Worm (Caenorhabditis elegans) whole organism, early embryonic: Measurements from ENCODE around the gene E02H4.6.

Experiments
- B0310.2 ChIP-seq: sonication (generic microtip); optimal IDR thresholded peaks from 2 replicates; lab custom pipeline; 2016; ENCODE audit warnings: mild to moderate bottlenecking, missing genetic modification characterization, missing compliant biosample characterization
- F13C5.2 ChIP-seq: sonication (generic microtip); optimal IDR thresholded peaks from 2 replicates; lab custom pipeline; 2017; ENCODE audit warnings: mild to moderate bottlenecking, missing genetic modification characterization, inconsistent platforms, missing compliant biosample characterization
- aly-1 ChIP-seq: sonication (generic microtip); optimal IDR thresholded peaks from 2 replicates; lab custom pipeline; 2016; ENCODE audit warnings: missing genetic modification characterization, missing compliant biosample characterization
- ama-1 ChIP-seq: fragments of 150-350 bp; optimal IDR thresholded peaks from 2 replicates; lab custom pipeline; 2014
- ceh-13 ChIP-seq: fragments of 200-800 bp; sonication (Bioruptor generic); optimal IDR thresholded peaks from 2 replicates; lab custom pipeline; 2018; ENCODE audit warnings: mild to moderate bottlenecking, missing genetic modification characterization, missing compliant biosample characterization
- ceh-36 ChIP-seq: sonication (generic microtip); optimal IDR thresholded peaks from 2 replicates; lab custom pipeline; 2016; ENCODE audit warnings: missing genetic modification characterization, inconsistent platforms, missing compliant biosample characterization
- ets-7 ChIP-seq: sonication (generic microtip); optimal IDR thresholded peaks from 2 replicates; lab custom pipeline; 2016; ENCODE audit warnings: missing genotype, missing genetic modification characterization, missing compliant biosample characterization
- flt-1 ChIP-seq: fragments of 200-800 bp; sonication (Bioruptor generic); IDR thresholded peaks from 2 replicates; pipeline ENCODE4 v1.3.6; 2022; ENCODE audit warnings: missing genetic modification characterization, missing compliant biosample characterization
- hmbx-1 ChIP-seq: sonication (generic microtip); optimal IDR thresholded peaks from 2 replicates; lab custom pipeline; 2016; ENCODE audit warnings: mild to moderate bottlenecking, missing genetic modification characterization, missing compliant biosample characterization
- hmg-4 ChIP-seq: fragments of 200-800 bp; sonication (Bioruptor generic); optimal IDR thresholded peaks from 2 replicates; lab custom pipeline; 2018; ENCODE audit warnings: mild to moderate bottlenecking, missing genetic modification characterization, missing compliant biosample characterization
- hnd-1 ChIP-seq: sonication (generic microtip); optimal IDR thresholded peaks from 2 replicates; lab custom pipeline; 2016; ENCODE audit warnings: missing genetic modification characterization, missing compliant biosample characterization
- pes-1 ChIP-seq: fragments of 200-800 bp; sonication (Bioruptor generic); IDR thresholded peaks from 2 replicates; pipeline ENCODE4 v1.3.6; 2022; ENCODE audit warnings: missing genetic modification reagents, missing genetic modification characterization, missing compliant biosample characterization
- scrt-1 ChIP-seq: fragments of 200-800 bp; sonication (Bioruptor generic); IDR thresholded peaks from 2 replicates; pipeline ENCODE4 v1.3.6; 2022; ENCODE audit warnings: missing genetic modification characterization, missing compliant biosample characterization
- sea-1 ChIP-seq: fragments of 200-800 bp; sonication (Bioruptor generic); conservative IDR thresholded peaks from 2 replicates; pipeline ENCODE4 v1.3.6; 2022; ENCODE audit warnings: missing genetic modification characterization, missing compliant biosample characterization
- tbx-11 ChIP-seq: fragments of 200-800 bp; sonication (Bioruptor generic); IDR thresholded peaks from 2 replicates; pipeline ENCODE4 v1.3.6; 2022; ENCODE audit warnings: missing genetic modification characterization, missing compliant biosample characterization
- tbx-37 ChIP-seq: fragments of 200-800 bp; sonication (Bioruptor generic); conservative IDR thresholded peaks from 2 replicates; pipeline ENCODE4 v1.3.6; 2022; ENCODE audit warnings: missing genetic modification reagents, missing genetic modification characterization, missing compliant biosample characterization
- tra-4 ChIP-seq: sonication (generic microtip); optimal IDR thresholded peaks from 2 replicates; lab custom pipeline; 2017; ENCODE audit warnings: missing genetic modification characterization, missing compliant biosample characterization

E02H4.6 gene

DNA sequence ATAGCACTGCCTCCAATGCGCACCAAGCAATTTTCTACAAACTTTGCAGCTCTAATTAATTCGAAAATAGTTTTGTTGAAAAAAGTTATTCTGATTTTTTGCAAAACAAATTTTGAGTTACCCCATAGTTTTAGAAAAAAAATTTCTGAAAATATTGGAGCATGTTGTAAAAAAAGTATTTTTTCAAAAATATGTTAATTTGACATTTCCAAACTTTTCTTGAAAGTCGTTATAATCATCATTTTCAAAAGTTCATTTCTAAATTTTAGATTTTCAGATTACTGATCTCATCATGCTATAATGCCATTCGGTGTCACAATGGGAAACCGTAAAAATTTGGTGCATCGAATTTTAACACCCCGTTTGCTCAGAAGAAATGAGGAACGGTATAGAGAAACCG is 15.8 kb upstream of the E02H4.6 start, which contains the start of gene del-1:
del-1 (plus strand) TSS at position 301 of the 400 bp plus-strand sequence.
- TF ChIP-seq tbx-11 (GFP tag; lab: Robert Waterston, UW) (no peak), B0310.2 (tag; lab: Kevin White, UChicago) (no peak), sea-1 (GFP tag; lab: Robert Waterston, UW) (no peak), hmg-4 (no peak), tbx-37 (GFP tag; lab: Robert Waterston, UW) (no peak), tra-4 (no peak), F13C5.2 (tag; lab: Kevin White, UChicago) (no peak), aly-1 (tag; lab: Kevin White, UChicago) (no peak), scrt-1 (GFP tag; lab: Robert Waterston, UW) (no peak), hnd-1 (tag; lab: Kevin White, UChicago) (no peak), flt-1 (GFP tag; lab: Robert Waterston, UW) (no peak), ets-7 (tag; lab: Kevin White, UChicago) (no peak), ceh-13 (GFP tag; lab: Kevin White, UChicago) (no peak), ceh-36 (tag; lab: Kevin White, UChicago) (no peak), ama-1 (no peak), hmbx-1 (tag; lab: Kevin White, UChicago) (no peak), pes-1 (no peak)

ce11 chrX:14267170-14267569 is 15.2 kb upstream of the E02H4.6 start:
- no peak for TF ChIP-seq hnd-1 (tag; lab: Kevin White, UChicago)
- TF ChIP-seq hmbx-1 (tag; lab: Kevin White, UChicago), result no peak
- TF ChIP-seq F13C5.2 (tag; lab: Kevin White, UChicago), result no peak
- no peak for TF ChIP-seq hmg-4
- no peak for TF ChIP-seq ceh-36 (tag; lab: Kevin White, UChicago)
- TF ChIP-seq tbx-37 (GFP tag; lab: Robert Waterston, UW), result no peak
- no peak for TF ChIP-seq B0310.2 (tag; lab: Kevin White, UChicago)
- TF ChIP-seq scrt-1 (GFP tag; lab: Robert Waterston, UW), result no peak
- TF ChIP-seq ama-1, result no peak
- no peak for TF ChIP-seq tbx-11 (GFP tag; lab: Robert Waterston, UW)
- no peak for TF ChIP-seq tra-4
- no peak for TF ChIP-seq sea-1 (GFP tag; lab: Robert Waterston, UW)
- TF ChIP-seq ets-7 (tag; lab: Kevin White, UChicago), result no peak
- no peak for TF ChIP-seq ceh-13 (GFP tag; lab: Kevin White, UChicago)
- TF ChIP-seq flt-1 (GFP tag; lab: Robert Waterston, UW), result no peak
- no peak for TF ChIP-seq aly-1 (tag; lab: Kevin White, UChicago)
- TF ChIP-seq pes-1, result no peak

DNA sequence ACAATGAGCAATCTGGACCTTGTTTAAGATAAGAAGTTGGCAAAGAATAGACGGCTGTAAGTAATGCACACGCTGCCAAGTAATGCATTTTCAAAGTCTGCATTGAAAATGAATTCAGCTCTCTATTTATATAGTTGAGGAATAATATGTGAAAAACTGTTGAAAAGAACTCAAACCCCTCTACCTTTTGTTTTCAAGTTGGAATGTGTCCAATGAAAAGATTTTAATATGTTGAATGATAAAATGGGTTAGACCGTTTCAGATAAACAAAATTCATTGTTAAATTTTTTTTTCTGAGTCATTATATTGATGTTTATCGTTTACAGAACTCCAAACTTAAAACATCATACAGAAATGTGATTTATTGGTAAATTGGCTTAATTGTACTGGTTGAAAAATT is 11.5 kb upstream of the E02H4.6 start, which contains the start of gene E02H4.8:
E02H4.8 (minus strand) TSS at position 101 of the 400 bp plus-strand sequence.
- TF ChIP-seq ama-1 (no peak), tra-4 (no peak), ceh-36 (tag; lab: Kevin White, UChicago) (no peak), tbx-37 (GFP tag; lab: Robert Waterston, UW) (no peak), flt-1 (GFP tag; lab: Robert Waterston, UW) (no peak), B0310.2 (tag; lab: Kevin White, UChicago) (no peak)

DNA sequence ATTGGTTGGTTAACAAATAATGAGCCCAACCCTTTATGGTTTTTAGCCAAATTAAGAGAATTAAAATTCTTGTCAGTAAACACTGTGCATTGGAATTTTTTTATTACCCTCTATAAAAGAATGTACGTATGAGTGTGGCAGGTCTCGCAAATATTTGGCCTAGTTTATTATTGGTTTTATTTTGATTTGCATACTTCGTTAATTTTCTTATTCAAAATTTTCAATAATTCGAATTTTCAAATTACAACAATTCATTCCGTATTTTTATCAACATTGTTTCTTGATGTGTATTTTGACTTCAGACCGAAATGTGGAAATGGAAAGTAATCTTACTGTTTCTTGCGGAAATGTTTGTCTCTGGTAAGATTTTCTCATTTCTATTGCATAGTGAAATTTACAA is 5.7 kb upstream of the E02H4.6 start, which contains the start of gene E02H4.4:
E02H4.4 (plus strand) TSS at position 301 of the 400 bp plus-strand sequence.
- TF ChIP-seq scrt-1 (GFP tag; lab: Robert Waterston, UW), result no peak
- TF ChIP-seq tbx-37 (GFP tag; lab: Robert Waterston, UW), result no peak
- TF ChIP-seq tra-4, result no peak
- no peak for TF ChIP-seq tbx-11 (GFP tag; lab: Robert Waterston, UW)
- no peak for TF ChIP-seq hnd-1 (tag; lab: Kevin White, UChicago)
- TF ChIP-seq ama-1, result no peak
- TF ChIP-seq hmbx-1 (tag; lab: Kevin White, UChicago), result no peak
- TF ChIP-seq B0310.2 (tag; lab: Kevin White, UChicago), result no peak
- TF ChIP-seq ceh-36 (tag; lab: Kevin White, UChicago), result no peak
- TF ChIP-seq flt-1 (GFP tag; lab: Robert Waterston, UW), result no peak
- no peak for TF ChIP-seq sea-1 (GFP tag; lab: Robert Waterston, UW)
- TF ChIP-seq F13C5.2 (tag; lab: Kevin White, UChicago), result no peak
- no peak for TF ChIP-seq pes-1
- no peak for TF ChIP-seq hmg-4
- no peak for TF ChIP-seq ets-7 (tag; lab: Kevin White, UChicago)
- no peak for TF ChIP-seq ceh-13 (GFP tag; lab: Kevin White, UChicago)
- no peak for TF ChIP-seq aly-1 (tag; lab: Kevin White, UChicago)

DNA sequence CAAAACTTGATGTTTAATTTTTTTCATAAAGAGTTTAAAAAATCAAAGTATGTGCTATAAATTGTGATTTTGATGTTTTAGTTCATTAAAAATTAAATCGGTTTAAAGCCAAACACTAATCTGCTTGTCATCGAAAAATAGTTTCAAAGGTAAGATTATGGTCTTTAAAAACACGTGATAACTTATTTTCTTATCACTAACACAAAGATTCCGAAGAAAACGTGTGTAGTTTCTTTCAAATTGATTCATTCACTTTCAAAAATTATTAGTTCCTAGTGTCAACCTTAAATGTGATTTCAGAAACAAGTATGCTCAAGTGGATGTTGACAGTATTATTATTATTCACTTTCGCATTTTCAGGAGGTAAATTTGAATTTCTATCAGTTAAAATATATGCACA is 4.0 kb upstream of the E02H4.6 start, which contains the start of gene E02H4.7:
E02H4.7 (plus strand) TSS at position 301 of the 400 bp plus-strand sequence.
- no peak for TF ChIP-seq ceh-13 (GFP tag; lab: Kevin White, UChicago)
- no peak for TF ChIP-seq hnd-1 (tag; lab: Kevin White, UChicago)
- TF ChIP-seq pes-1, result no peak
- no peak for TF ChIP-seq ets-7 (tag; lab: Kevin White, UChicago)
- no peak for TF ChIP-seq B0310.2 (tag; lab: Kevin White, UChicago)
- no peak for TF ChIP-seq flt-1 (GFP tag; lab: Robert Waterston, UW)
- TF ChIP-seq aly-1 (tag; lab: Kevin White, UChicago), result no peak
- no peak for TF ChIP-seq scrt-1 (GFP tag; lab: Robert Waterston, UW)
- TF ChIP-seq hmg-4, result no peak
- no peak for TF ChIP-seq ceh-36 (tag; lab: Kevin White, UChicago)
- no peak for TF ChIP-seq tbx-37 (GFP tag; lab: Robert Waterston, UW)
- no peak for TF ChIP-seq hmbx-1 (tag; lab: Kevin White, UChicago)
- TF ChIP-seq ama-1, result no peak
- no peak for TF ChIP-seq tra-4

DNA sequence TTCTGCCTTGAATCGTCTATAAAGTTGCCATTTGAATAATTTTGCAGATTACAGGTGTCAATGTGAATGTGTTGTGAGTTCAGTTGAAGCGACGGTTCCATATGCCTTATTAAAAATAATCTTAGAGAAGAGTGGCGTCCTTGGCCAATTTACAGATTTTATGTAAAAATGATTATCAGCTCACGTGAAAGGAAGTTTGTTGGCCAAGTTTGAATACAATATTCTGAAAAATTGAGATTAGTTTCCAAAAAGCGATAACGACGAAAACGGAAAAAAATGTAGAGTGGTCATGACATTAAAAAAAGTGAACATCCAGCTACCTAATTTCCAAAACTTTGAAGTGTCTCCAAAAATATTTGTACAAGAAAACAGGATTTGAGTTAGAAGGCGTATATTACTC is 3.1 kb upstream of the E02H4.6 start, which contains the start of gene E02H4.5:
E02H4.5 (minus strand) TSS at position 101 of the 400 bp plus-strand sequence.
- no peak for TF ChIP-seq hnd-1 (tag; lab: Kevin White, UChicago)
- TF ChIP-seq tbx-37 (GFP tag; lab: Robert Waterston, UW), result no peak
- no peak for TF ChIP-seq ceh-36 (tag; lab: Kevin White, UChicago)
- TF ChIP-seq tra-4, result no peak
- TF ChIP-seq ama-1, result no peak
- TF ChIP-seq B0310.2 (tag; lab: Kevin White, UChicago), result no peak
- no peak for TF ChIP-seq scrt-1 (GFP tag; lab: Robert Waterston, UW)
- no peak for TF ChIP-seq tbx-11 (GFP tag; lab: Robert Waterston, UW)
- TF ChIP-seq aly-1 (tag; lab: Kevin White, UChicago), result no peak
- TF ChIP-seq flt-1 (GFP tag; lab: Robert Waterston, UW), result no peak
- no peak for TF ChIP-seq hmg-4
- TF ChIP-seq hmbx-1 (tag; lab: Kevin White, UChicago), result no peak
- TF ChIP-seq ceh-13 (GFP tag; lab: Kevin White, UChicago), result no peak
- TF ChIP-seq pes-1, result no peak
- no peak for TF ChIP-seq F13C5.2 (tag; lab: Kevin White, UChicago)
- TF ChIP-seq ets-7 (tag; lab: Kevin White, UChicago), result no peak
- TF ChIP-seq sea-1 (GFP tag; lab: Robert Waterston, UW), result no peak
